Worm (Caenorhabditis elegans): Measurements from ENCODE around the gene arl-5.
A peak's percentile ranks its signal among the peaks of the same experiment; 100 is the strongest.

Gene arl-5

ce11 chrIII:9853667-9854620, 30.9 kb downstream of the arl-5 start:
- TF ChIP-seq nhr-23 (tag; optimal IDR thresholded peaks at IDR 0.05): no peak
- TF ChIP-seq ama-1 (optimal IDR thresholded peaks at IDR 0.05): peak; percentile 7
- peak; percentile 15 for TF ChIP-seq elt-2 (tag; optimal IDR thresholded peaks at IDR 0.05)

ce11 chrIII:9854960-9855359, 31.9 kb downstream of the arl-5 start:
- TF ChIP-seq ceh-28 (tag; optimal IDR thresholded peaks at IDR 0.05) (no peak), pha-4 (tag; optimal IDR thresholded peaks at IDR 0.05) (no peak), nhr-237 (tag; optimal IDR thresholded peaks at IDR 0.05) (no peak), mml-1 (tag; optimal IDR thresholded peaks at IDR 0.05) (no peak), unc-62 (GFP tag; optimal IDR thresholded peaks at IDR 0.05) (no peak), fkh-10 (GFP tag; optimal IDR thresholded peaks at IDR 0.05) (no peak), ztf-11 (tag; optimal IDR thresholded peaks at IDR 0.05) (no peak), aly-2 (tag; optimal IDR thresholded peaks at IDR 0.05) (no peak), nhr-43 (tag; optimal IDR thresholded peaks at IDR 0.05; ENCODE audit: poor library complexity, severe bottlenecking) (no peak), fkh-2 (tag; optimal IDR thresholded peaks at IDR 0.05) (no peak), ama-1 (optimal IDR thresholded peaks at IDR 0.05) (no peak), egl-27 (tag; optimal IDR thresholded peaks at IDR 0.05) (no peak), nfya-1 (tag; optimal IDR thresholded peaks at IDR 0.05; ENCODE audit: insufficient read depth) (no peak), R02D3.7 (tag; optimal IDR thresholded peaks at IDR 0.05) (no peak), nhr-28 (tag; optimal IDR thresholded peaks at IDR 0.05) (no peak)

ce11 chrIII:9857110-9857509, 34.1 kb downstream of the arl-5 start:
- TF ChIP-seq unc-39 (tag; optimal IDR thresholded peaks at IDR 0.05) (no peak), elt-2 (tag; optimal IDR thresholded peaks at IDR 0.05) (peak; percentile 70), pha-4 (tag; optimal IDR thresholded peaks at IDR 0.05) (peak; percentile 28), ztf-11 (tag; optimal IDR thresholded peaks at IDR 0.05) (no peak)

ce11 chrIII:9858061-9858460, 35.0 kb downstream of the arl-5 start:
- TF ChIP-seq nfya-1 (tag; optimal IDR thresholded peaks at IDR 0.05; ENCODE audit: insufficient read depth) (no peak), pha-4 (tag; optimal IDR thresholded peaks at IDR 0.05) (peak; percentile 1), elt-2 (tag; optimal IDR thresholded peaks at IDR 0.05) (peak; percentile 68), zag-1 (tag; optimal IDR thresholded peaks at IDR 0.05) (no peak), nhr-23 (tag; optimal IDR thresholded peaks at IDR 0.05) (peak; percentile 50), nhr-43 (tag; optimal IDR thresholded peaks at IDR 0.05; ENCODE audit: poor library complexity, severe bottlenecking) (peak; percentile 30), pqm-1 (tag; optimal IDR thresholded peaks at IDR 0.05) (peak; percentile 68), hmg-11 (tag; optimal IDR thresholded peaks at IDR 0.05) (no peak), sea-2 (GFP tag; optimal IDR thresholded peaks at IDR 0.05) (no peak), ceh-9 (tag; optimal IDR thresholded peaks at IDR 0.05) (no peak), elt-1 (tag; optimal IDR thresholded peaks at IDR 0.05) (peak; percentile 97), ceh-28 (tag; optimal IDR thresholded peaks at IDR 0.05) (peak; percentile 72)

ce11 chrIII:9859133-9859775, 36.2 kb downstream of the arl-5 start, which contains the start of gene gpdh-2:
Gene gpdh-2, minus strand, starts transcription at chrIII:9859183.
- TF ChIP-seq ztf-11 (tag; optimal IDR thresholded peaks at IDR 0.05): no peak
- TF ChIP-seq lin-39 (tag; optimal IDR thresholded peaks at IDR 0.05): peak; percentile 15
- peak; percentile 48 for TF ChIP-seq nfya-1 (tag; optimal IDR thresholded peaks at IDR 0.05; ENCODE audit: insufficient read depth)
- no peak for TF ChIP-seq nhr-23 (tag; optimal IDR thresholded peaks at IDR 0.05)
- TF ChIP-seq elt-3 (tag; optimal IDR thresholded peaks at IDR 0.05): no peak

ce11 chrIII:9860201-9860780, 37.2 kb downstream of the arl-5 start, which contains the start of gene twk-48:
Gene twk-48, plus strand, starts transcription at chrIII:9860730.
- no peak for TF ChIP-seq nhr-25 (tag; optimal IDR thresholded peaks at IDR 0.05)
- TF ChIP-seq lin-39 (tag; optimal IDR thresholded peaks at IDR 0.05): peak; percentile 15
- TF ChIP-seq nfya-1 (tag; optimal IDR thresholded peaks at IDR 0.05; ENCODE audit: insufficient read depth): peak; percentile 24
- no peak for TF ChIP-seq egl-5 (tag; optimal IDR thresholded peaks at IDR 0.05)
- TF ChIP-seq fkh-10 (GFP tag; optimal IDR thresholded peaks at IDR 0.05): peak; percentile 57
- no peak for TF ChIP-seq ztf-4 (tag; optimal IDR thresholded peaks at IDR 0.05)
- no peak for TF ChIP-seq nhr-28 (tag; optimal IDR thresholded peaks at IDR 0.05)
- TF ChIP-seq skn-1 (tag; optimal IDR thresholded peaks at IDR 0.05): no peak
- TF ChIP-seq elt-3 (tag; optimal IDR thresholded peaks at IDR 0.05): no peak
